Worm (Caenorhabditis elegans): ENCODE results near the gene wah-1.

The wah-1 gene

ce11 chrIII:11951111-11951510, 38.9 kb upstream of the wah-1 start:
- TF ChIP-seq hlh-15 (tag; optimal IDR thresholded peaks at IDR 0.05) (no peak), K02D7.2 (tag; optimal IDR thresholded peaks at IDR 0.05) (no peak), C38D4.7 (GFP tag; optimal IDR thresholded peaks at IDR 0.05) (no peak), ahr-1 (tag; optimal IDR thresholded peaks at IDR 0.05) (no peak), pqm-1 (tag; optimal IDR thresholded peaks at IDR 0.05) (no peak), fkh-6 (tag; optimal IDR thresholded peaks at IDR 0.05) (no peak), C08G9.2 (tag; optimal IDR thresholded peaks at IDR 0.05) (no peak)

DNA sequence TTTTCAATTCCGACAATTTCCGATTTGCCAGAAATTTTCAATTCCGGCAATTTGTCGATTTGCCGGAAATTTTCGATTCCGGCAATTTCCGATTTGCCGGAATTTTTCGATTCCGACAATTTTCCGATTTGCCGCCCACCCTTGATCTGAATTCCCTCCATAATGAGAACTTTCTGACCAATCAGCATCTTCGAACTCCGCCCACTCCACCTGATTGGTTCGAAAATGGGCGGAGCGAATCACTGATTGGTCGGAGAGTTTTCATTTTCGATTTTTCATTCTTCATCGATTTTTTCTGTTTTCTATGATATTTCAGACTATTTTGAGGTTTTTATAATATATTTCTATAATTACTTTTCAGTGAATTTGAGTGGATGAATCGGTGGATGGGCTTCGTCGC, 35.8 kb upstream of the wah-1 start:
- TF ChIP-seq ttx-3 (tag; optimal IDR thresholded peaks at IDR 0.05) (no peak), unc-42 (tag; optimal IDR thresholded peaks at IDR 0.05) (no peak), ceh-2 (tag; optimal IDR thresholded peaks at IDR 0.05) (no peak), che-1 (tag; optimal IDR thresholded peaks at IDR 0.05) (no peak), nfya-1 (tag; optimal IDR thresholded peaks at IDR 0.05) (peak; percentile 80)

DNA sequence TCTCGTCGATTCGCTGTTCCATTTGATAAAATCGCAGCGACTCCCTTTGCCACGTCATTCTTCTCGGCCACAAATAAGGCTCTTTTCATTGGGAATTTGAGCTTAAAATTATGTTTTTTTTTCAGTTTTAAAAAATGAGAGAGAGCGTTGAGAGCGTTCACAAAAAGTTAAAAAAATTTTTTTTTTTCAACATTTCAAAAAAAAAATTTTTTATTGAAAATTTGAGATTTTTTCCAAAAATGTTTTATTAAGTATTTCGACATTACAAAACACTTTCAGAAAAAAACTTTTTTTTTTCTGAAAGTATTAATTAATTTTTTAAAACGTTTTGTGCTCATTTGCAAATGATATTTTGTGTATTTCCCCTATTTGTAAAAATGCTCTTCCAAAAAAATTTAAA, 29.9 kb upstream of the wah-1 start, which contains the start of gene top-3:
top-3 (minus strand) TSS at position 101 of the 400 bp plus-strand sequence.
- TF ChIP-seq tbx-7 (tag; optimal IDR thresholded peaks at IDR 0.05) (no peak), K09A11.1 (tag; optimal IDR thresholded peaks at IDR 0.05; ENCODE audit: insufficient read depth) (no peak), tbx-2 (tag; optimal IDR thresholded peaks at IDR 0.05) (no peak), elt-4 (tag; optimal IDR thresholded peaks at IDR 0.05) (no peak), ceh-18 (tag; optimal IDR thresholded peaks at IDR 0.05) (no peak), elt-2 (tag; optimal IDR thresholded peaks at IDR 0.05) (no peak), ceh-45 (GFP tag; IDR thresholded peaks at IDR 0.05) (no peak), ceh-6 (GFP tag; optimal IDR thresholded peaks at IDR 0.05) (no peak)

ce11 chrIII:11971342-11971741, 18.6 kb upstream of the wah-1 start, which contains the start of gene Y56A3A.28:
TSS of gene Y56A3A.28 (minus strand) at chrIII:11971374.
- TF ChIP-seq elt-2 (tag; optimal IDR thresholded peaks at IDR 0.05) = no peak
- TF ChIP-seq zip-5 (tag; optimal IDR thresholded peaks at IDR 0.05) = no peak
- TF ChIP-seq ceh-14 (tag; optimal IDR thresholded peaks at IDR 0.05) = no peak
- TF ChIP-seq ceh-48 (tag; optimal IDR thresholded peaks at IDR 0.05) = peak; percentile 85

- TF ChIP-seq Y22D7AL.16 (tag; optimal IDR thresholded peaks at IDR 0.05) (no peak), madf-2 (tag; optimal IDR thresholded peaks at IDR 0.05) (no peak), syd-9 (tag; optimal IDR thresholded peaks at IDR 0.05) (no peak), ceh-31 (tag; optimal IDR thresholded peaks at IDR 0.05) (no peak), nhr-232 (tag; optimal IDR thresholded peaks at IDR 0.05) (no peak), K02D7.2 (tag; optimal IDR thresholded peaks at IDR 0.05) (no peak), npax-4 (tag; optimal IDR thresholded peaks at IDR 0.05) (no peak), unc-55 (GFP tag; optimal IDR thresholded peaks at IDR 0.05) (no peak), tbx-2 (tag; optimal IDR thresholded peaks at IDR 0.05) (no peak), hlh-13 (GFP tag; optimal IDR thresholded peaks at IDR 0.05) (no peak), ref-2 (tag; optimal IDR thresholded peaks at IDR 0.05) (no peak)
These were observed 16.0 kb upstream of the wah-1 start, which contains the start of gene ung-1 for ce11 chrIII:11973996-11974395. TSS of gene ung-1 (minus strand) at chrIII:11974096.

ce11 chrIII:11974414-11974813, 15.6 kb upstream of the wah-1 start, which contains the start of gene Y56A3A.31:
TSS of gene Y56A3A.31 (plus strand) at chrIII:11974477.
- TF ChIP-seq Y22D7AL.16 (tag; optimal IDR thresholded peaks at IDR 0.05) (no peak), nhr-11 (tag; optimal IDR thresholded peaks at IDR 0.05) (no peak), pros-1 (tag; optimal IDR thresholded peaks at IDR 0.05) (no peak), ets-4 (tag; optimal IDR thresholded peaks at IDR 0.05) (peak; percentile 12), ceh-24 (tag; optimal IDR thresholded peaks at IDR 0.05) (no peak), ceh-19 (GFP tag; optimal IDR thresholded peaks at IDR 0.05) (no peak), C08G9.2 (tag; optimal IDR thresholded peaks at IDR 0.05) (peak; percentile 17), npax-4 (tag; optimal IDR thresholded peaks at IDR 0.05) (no peak), fkh-6 (tag; optimal IDR thresholded peaks at IDR 0.05) (no peak), mec-3 (tag; optimal IDR thresholded peaks at IDR 0.05; ENCODE audit: borderline replicate concordance) (no peak), ceh-45 (GFP tag; IDR thresholded peaks at IDR 0.05) (no peak), elt-2 (tag; optimal IDR thresholded peaks at IDR 0.05) (no peak), hlh-8 (tag; optimal IDR thresholded peaks at IDR 0.05) (no peak), ceh-9 (tag; optimal IDR thresholded peaks at IDR 0.05) (no peak), unc-42 (tag; optimal IDR thresholded peaks at IDR 0.05) (no peak), C38D4.7 (GFP tag; optimal IDR thresholded peaks at IDR 0.05) (no peak), ceh-48 (tag; optimal IDR thresholded peaks at IDR 0.05) (no peak), elt-4 (tag; optimal IDR thresholded peaks at IDR 0.05) (no peak), rnt-1 (tag; optimal IDR thresholded peaks at IDR 0.05) (no peak), T23F11.4 (GFP tag; optimal IDR thresholded peaks at IDR 0.05) (no peak), sox-4 (tag; optimal IDR thresholded peaks at IDR 0.05) (no peak), syd-9 (tag; optimal IDR thresholded peaks at IDR 0.05) (no peak), K02D7.2 (tag; optimal IDR thresholded peaks at IDR 0.05) (no peak), hlh-13 (GFP tag; optimal IDR thresholded peaks at IDR 0.05) (no peak)

All from whole organism, late embryonic.